Fruit fly (Drosophila melanogaster) whole organism, adult: ENCODE results near the gene Aef1.

ENCODE experiments used
- CG11617 ChIP-seq: fragments of 200-800 bp; sonication (Bioruptor generic); optimal IDR thresholded peaks from 2 replicates; lab custom pipeline; 2017; ENCODE audit warnings: mild to moderate bottlenecking, missing biosample characterization, missing genetic modification reagents, missing genetic modification characterization
- CG12768 ChIP-seq: fragments of 200-800 bp; sonication (Bioruptor generic); optimal IDR thresholded peaks from 2 replicates; lab custom pipeline; 2017; ENCODE audit warnings: missing biosample characterization, missing genetic modification characterization, mild to moderate bottlenecking, moderate library complexity, missing genetic modification reagents
- CG14711 ChIP-seq: fragments of 200-800 bp; sonication (Bioruptor generic); optimal IDR thresholded peaks from 2 replicates; lab custom pipeline; 2018; ENCODE audit warnings: missing biosample characterization, mild to moderate bottlenecking, missing genetic modification characterization, moderate library complexity
- CG1620 ChIP-seq: fragments of 200-800 bp; sonication (Bioruptor generic); optimal IDR thresholded peaks from 2 replicates; lab custom pipeline; 2016; ENCODE audit warnings: missing biosample characterization, missing genetic modification characterization
- CG33017 ChIP-seq: fragments of 200-800 bp; sonication (Bioruptor generic); optimal IDR thresholded peaks from 2 replicates; lab custom pipeline; 2018; ENCODE audit warnings: missing biosample characterization, mild to moderate bottlenecking, missing genetic modification characterization, moderate library complexity
- CG5204 ChIP-seq: fragments of 200-800 bp; sonication (Bioruptor generic); optimal IDR thresholded peaks from 2 replicates; lab custom pipeline; 2016; ENCODE audit warnings: missing biosample characterization, missing genetic modification characterization
- CG7045 ChIP-seq: fragments of 200-800 bp; sonication (Bioruptor generic); optimal IDR thresholded peaks from 2 replicates; lab custom pipeline; 2017; ENCODE audit warnings: missing biosample characterization, mild to moderate bottlenecking, missing genetic modification characterization
- CG7101 ChIP-seq: fragments of 200-800 bp; sonication (Bioruptor generic); optimal IDR thresholded peaks from 2 replicates; lab custom pipeline; 2018; ENCODE audit warnings: missing biosample characterization, mild to moderate bottlenecking, missing genetic modification characterization, moderate library complexity
- Clk ChIP-seq: fragments of 200-800 bp; sonication (Bioruptor generic); optimal IDR thresholded peaks from 2 replicates; lab custom pipeline; 2017; ENCODE audit warnings: missing biosample characterization, missing genetic modification characterization
- Crg-1 ChIP-seq: fragments of 200-800 bp; sonication (Bioruptor generic); optimal IDR thresholded peaks from 2 replicates; lab custom pipeline; 2016; ENCODE audit warnings: missing biosample characterization, missing genetic modification characterization
- Hr96 ChIP-seq: fragments of 200-800 bp; sonication (Bioruptor generic); optimal IDR thresholded peaks from 2 replicates; lab custom pipeline; 2016; ENCODE audit warnings: missing biosample characterization, missing genetic modification characterization
- Mnt ChIP-seq: fragments of 200-800 bp; sonication (Bioruptor generic); optimal IDR thresholded peaks from 2 replicates; lab custom pipeline; 2016; ENCODE audit warnings: missing biosample characterization, mild to moderate bottlenecking, missing genetic modification characterization
- bab1 ChIP-seq: fragments of 200-800 bp; sonication (Bioruptor generic); optimal IDR thresholded peaks from 3 replicates; lab custom pipeline; 2019; ENCODE audit warnings: missing biosample characterization, mild to moderate bottlenecking, missing genetic modification characterization, moderate library complexity
- cic ChIP-seq: fragments of 200-800 bp; sonication (Bioruptor generic); optimal IDR thresholded peaks from 2 replicates; lab custom pipeline; 2017; ENCODE audit warnings: missing biosample characterization, mild to moderate bottlenecking, missing genetic modification characterization, moderate library complexity
- cnc ChIP-seq, 2 experiments: fragments of >200 bp; optimal IDR thresholded peaks; 2 replicates each; lab custom pipeline; 2017
- kay ChIP-seq: fragments of 200-800 bp; sonication (Bioruptor generic); peaks from one replicate; lab custom pipeline; 2016; ENCODE audit warnings: missing biosample characterization, missing genetic modification characterization, borderline replicate concordance
- ovo ChIP-seq: fragments of 200-800 bp; sonication (Bioruptor generic); optimal IDR thresholded peaks from 2 replicates; lab custom pipeline; 2016; ENCODE audit warnings: missing biosample characterization, missing genetic modification characterization
- pad ChIP-seq: fragments of 200-800 bp; sonication (Bioruptor generic); optimal IDR thresholded peaks from 3 replicates; lab custom pipeline; 2017; ENCODE audit warnings: missing biosample characterization, missing genetic modification characterization, mild to moderate bottlenecking, moderate library complexity, missing genetic modification reagents
- tj ChIP-seq: fragments of 200-800 bp; sonication (Bioruptor generic); optimal IDR thresholded peaks from 3 replicates; lab custom pipeline; 2017; ENCODE audit warnings: missing biosample characterization, mild to moderate bottlenecking, missing genetic modification characterization, moderate library complexity
- toe ChIP-seq: fragments of 200-800 bp; sonication (Bioruptor generic); optimal IDR thresholded peaks from 2 replicates; lab custom pipeline; 2016; ENCODE audit warnings: missing biosample characterization, missing genetic modification characterization

Gene Aef1

DNA sequence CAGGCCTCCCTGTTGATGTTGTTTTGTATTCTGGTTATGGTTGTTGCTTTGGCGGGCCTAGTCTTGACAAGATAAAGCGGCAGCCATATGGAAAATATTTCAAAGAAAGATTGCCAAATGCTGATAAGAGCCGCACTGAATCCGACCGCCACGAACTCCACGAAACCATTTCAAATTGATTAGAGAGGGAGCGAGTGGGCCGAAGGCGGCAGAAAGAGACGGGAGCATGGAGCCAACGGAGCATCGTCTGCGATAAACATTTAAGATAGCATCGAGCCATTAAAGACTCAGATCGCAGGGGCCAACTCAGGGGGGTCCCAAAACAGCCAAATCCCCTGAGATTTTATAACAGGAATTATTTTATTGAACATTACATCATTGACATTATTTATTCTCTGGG, 33.0 kb upstream of the Aef1 start:
- TF ChIP-seq kay, result peak; percentile 16
- no peak for TF ChIP-seq Hr96 (GFP tag; lab: Kevin White, UChicago)
- no peak for TF ChIP-seq cnc (optimal IDR thresholded peaks at IDR 0.05; lab: Kevin White, UChicago)

DNA sequence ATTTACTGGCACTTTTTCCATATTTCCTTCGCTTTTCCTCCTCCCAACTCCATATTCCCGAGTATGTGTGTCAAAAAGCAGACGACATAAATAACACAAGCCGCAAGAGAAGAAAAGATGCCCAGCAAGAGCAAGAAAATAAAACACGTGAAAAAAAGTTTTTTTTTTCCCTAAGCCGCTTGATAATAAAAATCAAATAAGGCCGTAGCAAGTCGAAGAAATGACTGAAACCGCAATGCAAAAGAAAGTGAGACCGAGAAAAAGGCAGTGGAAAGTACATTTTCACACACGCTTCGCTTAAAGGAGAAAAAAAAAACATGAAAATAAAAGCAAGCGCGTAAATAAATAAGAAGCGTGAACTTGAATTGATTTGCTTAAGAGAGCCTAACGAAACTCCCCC, 30.7 kb upstream of the Aef1 start:
- TF ChIP-seq Hr96 (GFP tag; lab: Kevin White, UChicago) (no peak), CG33017 (no peak), cic (GFP tag; lab: Kevin White, UChicago) (no peak), kay (no peak), toe (no peak), CG7101 (tag; lab: Kevin White, UChicago) (no peak), pad (no peak), Mnt (GFP tag; lab: Kevin White, UChicago) (no peak), ovo (no peak), bab1 (GFP tag; lab: Kevin White, UChicago) (no peak), cnc (optimal IDR thresholded peaks at IDR 0.05; lab: Kevin White, UChicago) (no peak), CG12768 (GFP tag; lab: Kevin White, UChicago) (no peak), tj (GFP tag; lab: Kevin White, UChicago) (no peak), CG5204 (GFP tag; lab: Kevin White, UChicago) (no peak), Crg-1 (GFP tag; lab: Kevin White, UChicago) (no peak)

- TF ChIP-seq CG11617 (GFP tag; lab: Kevin White, UChicago) (no peak), Clk (no peak), CG14711 (tag; lab: Kevin White, UChicago) (no peak), cic (GFP tag; lab: Kevin White, UChicago) (no peak), toe (no peak), CG7045 (GFP tag; lab: Kevin White, UChicago) (no peak), CG33017 (no peak)
Measured at dm6 chr3L:21406638-21407037, 26.6 kb upstream of the Aef1 start, which contains the start of gene sa. Gene sa, minus strand, starts transcription at chr3L:21406738.

- TF ChIP-seq cnc (optimal IDR thresholded peaks at IDR 0.05; lab: Kevin White, UChicago), result no peak
- TF ChIP-seq CG11617 (GFP tag; lab: Kevin White, UChicago), result peak; percentile 54
- peak; percentile 92 for TF ChIP-seq Crg-1 (GFP tag; lab: Kevin White, UChicago)
- peak; percentile 26 for TF ChIP-seq CG5204 (GFP tag; lab: Kevin White, UChicago)
- peak; percentile 81 for TF ChIP-seq ovo
- peak; percentile 66 for TF ChIP-seq CG33017
- TF ChIP-seq tj (GFP tag; lab: Kevin White, UChicago), result peak; percentile 24
- TF ChIP-seq CG7101 (tag; lab: Kevin White, UChicago), result peak; percentile 84
- peak; percentile 63 for TF ChIP-seq CG7045 (GFP tag; lab: Kevin White, UChicago)
- peak; percentile 65 for TF ChIP-seq kay
- peak; percentile 45 for TF ChIP-seq pad
- peak; percentile 45 for TF ChIP-seq Hr96 (GFP tag; lab: Kevin White, UChicago)
- peak; percentile 60 for TF ChIP-seq toe
- peak; percentile 69 for TF ChIP-seq CG1620
- TF ChIP-seq CG14711 (tag; lab: Kevin White, UChicago), result peak; percentile 65
- peak; percentile 55 for TF ChIP-seq cic (GFP tag; lab: Kevin White, UChicago)
- peak; percentile 70 for TF ChIP-seq CG12768 (GFP tag; lab: Kevin White, UChicago)
- TF ChIP-seq bab1 (GFP tag; lab: Kevin White, UChicago), result no peak
- TF ChIP-seq Mnt (GFP tag; lab: Kevin White, UChicago), result peak; percentile 51
- TF ChIP-seq Clk, result peak; percentile 51
Measured at dm6 chr3L:21412140-21412539, 21.1 kb upstream of the Aef1 start.

dm6 chr3L:21414331-21414730, 18.9 kb upstream of the Aef1 start:
- peak; percentile 32 for TF ChIP-seq kay
- TF ChIP-seq CG14711 (tag; lab: Kevin White, UChicago), result peak; percentile 12
- no peak for TF ChIP-seq cnc (optimal IDR thresholded peaks at IDR 0.05; lab: Kevin White, UChicago)
- no peak for TF ChIP-seq pad

- no peak for TF ChIP-seq CG7101 (tag; lab: Kevin White, UChicago)
- TF ChIP-seq cnc (optimal IDR thresholded peaks at IDR 0.05; lab: Kevin White, UChicago), result no peak
- no peak for TF ChIP-seq CG5204 (GFP tag; lab: Kevin White, UChicago)
- no peak for TF ChIP-seq CG7045 (GFP tag; lab: Kevin White, UChicago)
- no peak for TF ChIP-seq CG12768 (GFP tag; lab: Kevin White, UChicago)
- TF ChIP-seq Hr96 (GFP tag; lab: Kevin White, UChicago), result no peak
- no peak for TF ChIP-seq bab1 (GFP tag; lab: Kevin White, UChicago)
Measured at dm6 chr3L:21416921-21417447, 16.2 kb upstream of the Aef1 start.

- TF ChIP-seq CG12768 (GFP tag; lab: Kevin White, UChicago) (no peak), CG5204 (GFP tag; lab: Kevin White, UChicago) (no peak), CG14711 (tag; lab: Kevin White, UChicago) (no peak), CG7101 (tag; lab: Kevin White, UChicago) (no peak), tj (GFP tag; lab: Kevin White, UChicago) (no peak), ovo (no peak), kay (no peak), CG11617 (GFP tag; lab: Kevin White, UChicago) (no peak), cic (GFP tag; lab: Kevin White, UChicago) (no peak), cnc (optimal IDR thresholded peaks at IDR 0.05; lab: Kevin White, UChicago) (no peak), pad (no peak), Clk (no peak), CG1620 (no peak), Mnt (GFP tag; lab: Kevin White, UChicago) (no peak), toe (no peak)
Measured at dm6 chr3L:21417884-21418536, 15.2 kb upstream of the Aef1 start.
